Worm (Caenorhabditis elegans) whole organism, L2 larva: ENCODE measurements around the gene C17H12.5.

Experiments
- C34F6.9 ChIP-seq: fragments of 150-350 bp; optimal IDR thresholded peaks from 2 replicates; lab custom pipeline; 2014; ENCODE audit warnings: missing biosample characterization, missing genetic modification characterization
- aly-2 ChIP-seq: fragments of 150-350 bp; optimal IDR thresholded peaks from 2 replicates; lab custom pipeline; 2014; ENCODE audit warnings: missing biosample characterization, missing genetic modification characterization
- elt-1 ChIP-seq: fragments of 150-350 bp; optimal IDR thresholded peaks from 2 replicates; lab custom pipeline; 2014; ENCODE audit warnings: missing biosample characterization, missing genetic modification characterization
- fos-1 ChIP-seq: fragments of 150-350 bp; optimal IDR thresholded peaks from 2 replicates; lab custom pipeline; 2014; ENCODE audit warnings: missing biosample characterization, missing genetic modification characterization
- lin-13 ChIP-seq: fragments of 150-350 bp; optimal IDR thresholded peaks from 2 replicates; lab custom pipeline; 2014; ENCODE audit warnings: missing biosample characterization, missing genetic modification reagents, missing genetic modification characterization
- lsy-2 ChIP-seq, 2 experiments: fragments of 150-350 bp in 1 of 2; sonication (generic microtip) in 1 of 2; optimal IDR thresholded peaks; 2 replicates each; lab custom pipeline; 2014 to 2017; ENCODE audit warnings: missing biosample characterization in 2 of 2, missing genetic modification characterization in 2 of 2
- nhr-10 ChIP-seq: sonication (generic microtip); optimal IDR thresholded peaks from 2 replicates; lab custom pipeline; 2017; ENCODE audit warnings: missing biosample characterization, missing genetic modification characterization
- nhr-11 ChIP-seq: fragments of 150-350 bp; optimal IDR thresholded peaks from 2 replicates; lab custom pipeline; 2014; ENCODE audit warnings: missing biosample characterization, missing genetic modification characterization
- nhr-12 ChIP-seq: fragments of 150-350 bp; optimal IDR thresholded peaks from 2 replicates; lab custom pipeline; 2014; ENCODE audit warnings: missing biosample characterization, missing genetic modification characterization
- nhr-21 ChIP-seq: fragments of 150-350 bp; optimal IDR thresholded peaks from 2 replicates; lab custom pipeline; 2014; ENCODE audit warnings: missing biosample characterization, missing genetic modification characterization
- nhr-25 ChIP-seq: fragments of 150-350 bp; sonication (generic microtip); optimal IDR thresholded peaks from 3 replicates; lab custom pipeline; 2014; ENCODE audit warnings: missing biosample characterization, missing genetic modification characterization
- snpc-4 ChIP-seq: fragments of 150-350 bp; optimal IDR thresholded peaks from 2 replicates; lab custom pipeline; 2014; ENCODE audit warnings: missing biosample characterization, missing genetic modification characterization
- unc-62 ChIP-seq: fragments of 150-350 bp; optimal IDR thresholded peaks from 2 replicates; lab custom pipeline; 2014; ENCODE audit warnings: missing biosample characterization, missing genetic modification reagents, missing genetic modification characterization
- ztf-11 ChIP-seq: sonication (generic microtip); optimal IDR thresholded peaks from 2 replicates; lab custom pipeline; 2017; ENCODE audit warnings: missing biosample characterization, missing genetic modification characterization

- no peak for TF ChIP-seq nhr-10 (tag; lab: Kevin White, UChicago)
- TF ChIP-seq nhr-25 (tag; lab: Kevin White, UChicago) = no peak
- TF ChIP-seq lin-13 = no peak
- TF ChIP-seq C34F6.9 (tag; lab: Kevin White, UChicago) = no peak
- no peak for TF ChIP-seq unc-62 (GFP tag; lab: Kevin White, UChicago)
- no peak for TF ChIP-seq nhr-12 (tag; lab: Kevin White, UChicago)
- TF ChIP-seq fos-1 (tag; lab: Kevin White, UChicago) = no peak
- no peak for TF ChIP-seq snpc-4
- no peak for TF ChIP-seq nhr-21 (tag; lab: Kevin White, UChicago)
- TF ChIP-seq aly-2 (tag; lab: Kevin White, UChicago) = no peak
- TF ChIP-seq ztf-11 (tag; lab: Kevin White, UChicago) = no peak
- TF ChIP-seq elt-1 = no peak
- TF ChIP-seq nhr-11 (tag; lab: Kevin White, UChicago) = no peak
- no peak for TF ChIP-seq lsy-2 (tag; optimal IDR thresholded peaks at IDR 0.05; lab: Kevin White, UChicago)
Measured at ce11 chrIV:6832194-6832593, 14.7 kb upstream of the C17H12.5 start.
